Worm (Caenorhabditis elegans) whole organism, L4 larva: Measurements from ENCODE around the gene F01F1.11.
A peak's percentile ranks its signal among the peaks of the same experiment; 100 is the strongest.

Experiments used
- D1046.2 ChIP-seq: fragments of 200-800 bp; sonication (Bioruptor generic); IDR thresholded peaks from 2 replicates; pipeline ENCODE4 v1.3.6; 2022; ENCODE audit warnings: missing genetic modification characterization, missing compliant biosample characterization
- F26F4.8 ChIP-seq: fragments of 200-800 bp; sonication (Bioruptor generic); conservative IDR thresholded peaks from 2 replicates; pipeline ENCODE4 v1.3.6; 2022; ENCODE audit warnings: missing genetic modification characterization, missing compliant biosample characterization
- F37D6.2 ChIP-seq: sonication (generic microtip); optimal IDR thresholded peaks from 2 replicates; lab custom pipeline; 2016; ENCODE audit warnings: mild to moderate bottlenecking, missing genetic modification characterization, missing compliant biosample characterization
- F44E2.7 ChIP-seq: fragments of 200-800 bp; sonication (Bioruptor generic); IDR thresholded peaks from 2 replicates; pipeline ENCODE4 v2.1.2; 2022; ENCODE audit warnings: missing genetic modification characterization, missing compliant biosample characterization
- F49E8.2 ChIP-seq: sonication (generic microtip); optimal IDR thresholded peaks from 2 replicates; lab custom pipeline; 2016; ENCODE audit warnings: missing compliant biosample characterization, mild to moderate bottlenecking, missing genetic modification characterization, borderline replicate concordance
- R02D3.7 ChIP-seq: fragments of 150-350 bp; sonication (generic microtip); optimal IDR thresholded peaks from 3 replicates; lab custom pipeline; 2014; ENCODE audit warnings: missing biosample characterization, missing genetic modification characterization
- Y75B8A.6 ChIP-seq: fragments of 200-800 bp; sonication (Bioruptor generic); IDR thresholded peaks from 2 replicates; pipeline ENCODE4 v1.3.6; 2022; ENCODE audit warnings: missing genetic modification reagents, missing genetic modification characterization, missing compliant biosample characterization
- ZK337.2 ChIP-seq: fragments of 200-800 bp; sonication (Bioruptor generic); IDR thresholded peaks from 2 replicates; pipeline ENCODE4 v1.3.6; 2022; ENCODE audit warnings: missing genetic modification reagents, missing genetic modification characterization, missing compliant biosample characterization
- arid-1 ChIP-seq: fragments of 200-800 bp; sonication (Bioruptor generic); conservative IDR thresholded peaks from 2 replicates; pipeline ENCODE4 v1.3.6; 2022; ENCODE audit warnings: missing genetic modification reagents, missing genetic modification characterization, missing compliant biosample characterization
- ceh-44 ChIP-seq: fragments of 200-800 bp; sonication (Bioruptor generic); IDR thresholded peaks from 2 replicates; pipeline ENCODE4 v1.3.6; 2022; ENCODE audit warnings: missing genetic modification reagents, missing genetic modification characterization, missing compliant biosample characterization
- ceh-62 ChIP-seq: sonication (generic microtip); optimal IDR thresholded peaks from 2 replicates; lab custom pipeline; 2017; ENCODE audit warnings: missing biosample characterization, missing genetic modification characterization
- ces-1 ChIP-seq: fragments of 150-350 bp; sonication (generic microtip); optimal IDR thresholded peaks from 4 replicates; lab custom pipeline; 2014; ENCODE audit warnings: missing biosample characterization, missing genetic modification reagents, missing genetic modification characterization
- daf-16 ChIP-seq, 3 experiments: sonication (generic microtip); optimal IDR thresholded peaks; 2 replicates each; lab custom pipeline; 2016 to 2017; ENCODE audit warnings: missing genetic modification characterization in 3 of 3, missing genetic modification reagents in 3 of 3, mild to moderate bottlenecking in 2 of 3, missing compliant biosample characterization in 2 of 3, missing biosample characterization in 1 of 3, moderate library complexity in 1 of 3
- daf-8 ChIP-seq: fragments of 200-800 bp; sonication (Bioruptor generic); IDR thresholded peaks from 2 replicates; pipeline ENCODE4 v1.3.6; 2022; ENCODE audit warnings: missing genetic modification characterization, missing compliant biosample characterization
- dmd-6 ChIP-seq: fragments of 200-800 bp; sonication (Bioruptor generic); IDR thresholded peaks from 2 replicates; pipeline ENCODE4 v1.3.6; 2022; ENCODE audit warnings: missing genetic modification reagents, missing genetic modification characterization, missing compliant biosample characterization
- dmd-9 ChIP-seq: fragments of 200-800 bp; sonication (Bioruptor generic); IDR thresholded peaks from 2 replicates; pipeline ENCODE4 v1.3.6; 2022; ENCODE audit warnings: missing genetic modification reagents, missing genetic modification characterization, missing compliant biosample characterization
- dpl-1 ChIP-seq: fragments of 150-350 bp; optimal IDR thresholded peaks from 2 replicates; lab custom pipeline; 2014; ENCODE audit warnings: missing biosample characterization, missing genetic modification reagents, missing genetic modification characterization
- duxl-1 ChIP-seq: sonication (generic microtip); optimal IDR thresholded peaks from 2 replicates; lab custom pipeline; 2016; ENCODE audit warnings: mild to moderate bottlenecking, missing genetic modification characterization, moderate library complexity, missing compliant biosample characterization; ENCODE audit not compliant: poor library complexity
- dve-1 ChIP-seq: sonication (generic microtip); optimal IDR thresholded peaks from 2 replicates; lab custom pipeline; 2017; ENCODE audit warnings: antibody characterized with exemption, mild to moderate bottlenecking, missing genetic modification characterization, missing compliant biosample characterization; ENCODE audit not compliant: insufficient read depth
- egl-43 ChIP-seq: fragments of 200-800 bp; sonication (Bioruptor generic); IDR thresholded peaks from 2 replicates; pipeline ENCODE4 v1.3.6; 2022; ENCODE audit warnings: missing genetic modification reagents, missing genetic modification characterization, missing compliant biosample characterization
- fkh-10 ChIP-seq: fragments of 150-350 bp; optimal IDR thresholded peaks from 2 replicates; lab custom pipeline; 2014; ENCODE audit warnings: missing biosample characterization, missing genetic modification reagents, missing genetic modification characterization
- hif-1 ChIP-seq, 2 experiments: sonication (generic microtip); optimal IDR thresholded peaks; 2 replicates each; lab custom pipeline; 2016 to 2017; ENCODE audit warnings: missing compliant biosample characterization in 2 of 2, missing genetic modification characterization in 2 of 2, missing genetic modification reagents in 2 of 2, missing genotype in 2 of 2, mild to moderate bottlenecking in 1 of 2
- hmg-1.1 ChIP-seq: fragments of 200-800 bp; sonication (Bioruptor generic); IDR thresholded peaks from 2 replicates; pipeline ENCODE4 v1.3.6; 2022; ENCODE audit warnings: missing genetic modification reagents, missing genetic modification characterization, missing compliant biosample characterization
- jun-1 ChIP-seq: fragments of 150-350 bp; optimal IDR thresholded peaks from 2 replicates; lab custom pipeline; 2014; ENCODE audit warnings: missing biosample characterization, missing genetic modification reagents, missing genetic modification characterization
- lin-13 ChIP-seq: fragments of 150-350 bp; optimal IDR thresholded peaks from 2 replicates; lab custom pipeline; 2014; ENCODE audit warnings: missing biosample characterization, missing genetic modification reagents, missing genetic modification characterization
- lin-15B ChIP-seq: fragments of 150-350 bp; sonication (generic microtip); optimal IDR thresholded peaks from 3 replicates; lab custom pipeline; 2014; ENCODE audit warnings: missing biosample characterization, missing genetic modification characterization
- lin-29 ChIP-seq: fragments of 200-800 bp; sonication (Bioruptor generic); IDR thresholded peaks from 2 replicates; pipeline ENCODE4 v1.3.6; 2022; ENCODE audit warnings: missing genetic modification reagents, missing genetic modification characterization, missing compliant biosample characterization
- lin-38 ChIP-seq: fragments of 200-800 bp; sonication (Bioruptor generic); IDR thresholded peaks from 2 replicates; pipeline ENCODE4 v1.3.6; 2022; ENCODE audit warnings: missing genetic modification reagents, missing genetic modification characterization, missing compliant biosample characterization
- madf-9 ChIP-seq: fragments of 200-800 bp; sonication (Bioruptor generic); conservative IDR thresholded peaks from 2 replicates; pipeline ENCODE4 v1.3.6; 2022; ENCODE audit warnings: missing genetic modification reagents, missing genetic modification characterization, missing compliant biosample characterization
- mdl-1 ChIP-seq, 2 experiments: fragments of 150-350 bp in 1 of 2; sonication (generic microtip) in 1 of 2; optimal IDR thresholded peaks; 2 replicates each; lab custom pipeline; 2014 to 2017; ENCODE audit warnings: missing biosample characterization in 2 of 2, missing genetic modification characterization in 2 of 2
- mep-1 ChIP-seq: fragments of 150-350 bp; sonication (generic microtip); optimal IDR thresholded peaks from 3 replicates; lab custom pipeline; 2014; ENCODE audit warnings: missing biosample characterization, missing genetic modification characterization
- mes-2 ChIP-seq: sonication (generic microtip); optimal IDR thresholded peaks from 2 replicates; lab custom pipeline; 2016; ENCODE audit warnings: missing genotype, mild to moderate bottlenecking, missing genetic modification characterization, missing compliant biosample characterization; ENCODE audit not compliant: poor library complexity, severe bottlenecking
- mxl-2 ChIP-seq: fragments of 200-800 bp; sonication (Bioruptor generic); conservative IDR thresholded peaks from 2 replicates; pipeline ENCODE4 v1.3.6; 2022; ENCODE audit warnings: missing genetic modification reagents, missing genetic modification characterization, missing compliant biosample characterization
- nhr-10 ChIP-seq: fragments of 150-350 bp; optimal IDR thresholded peaks from 2 replicates; lab custom pipeline; 2014; ENCODE audit warnings: missing biosample characterization, missing genetic modification characterization
- nhr-111 ChIP-seq: fragments of 200-800 bp; sonication (Bioruptor generic); optimal IDR thresholded peaks from 2 replicates; lab custom pipeline; 2018; ENCODE audit warnings: mild to moderate bottlenecking, missing genetic modification characterization, missing compliant biosample characterization
- nhr-25 ChIP-seq: sonication (generic microtip); optimal IDR thresholded peaks from 2 replicates; lab custom pipeline; 2017; ENCODE audit warnings: missing genetic modification characterization, mild to moderate bottlenecking, missing compliant biosample characterization, antibody characterized with exemption, moderate library complexity, borderline replicate concordance; ENCODE audit not compliant: insufficient read depth
- nhr-28 ChIP-seq: fragments of 150-350 bp; optimal IDR thresholded peaks from 2 replicates; lab custom pipeline; 2014; ENCODE audit warnings: missing biosample characterization, missing genetic modification characterization
- nhr-76 ChIP-seq: fragments of 150-350 bp; optimal IDR thresholded peaks from 2 replicates; lab custom pipeline; 2014; ENCODE audit warnings: missing biosample characterization, missing genetic modification characterization
- php-3 ChIP-seq: fragments of 200-800 bp; sonication (Bioruptor generic); IDR thresholded peaks from 2 replicates; pipeline ENCODE4 v1.3.6; 2022; ENCODE audit warnings: missing genetic modification reagents, missing genetic modification characterization, missing compliant biosample characterization
- rbr-2 ChIP-seq: sonication (generic microtip); optimal IDR thresholded peaks from 2 replicates; lab custom pipeline; 2016; ENCODE audit warnings: missing genotype, missing genetic modification characterization, missing compliant biosample characterization
- saeg-2 ChIP-seq: fragments of 200-800 bp; sonication (Bioruptor generic); IDR thresholded peaks from 2 replicates; pipeline ENCODE4 v1.3.6; 2022; ENCODE audit warnings: missing genetic modification reagents, missing genetic modification characterization, missing compliant biosample characterization
- set-16 ChIP-seq: fragments of 200-800 bp; sonication (Bioruptor generic); IDR thresholded peaks from 2 replicates; pipeline ENCODE4 v1.3.6; 2022; ENCODE audit warnings: missing genetic modification reagents, missing genetic modification characterization, missing compliant biosample characterization
- snpc-1.2 ChIP-seq: fragments of 200-800 bp; sonication (Bioruptor generic); IDR thresholded peaks from 2 replicates; pipeline ENCODE4 v1.3.6; 2022; ENCODE audit warnings: missing genetic modification reagents, missing genetic modification characterization, missing compliant biosample characterization
- tag-97 ChIP-seq: fragments of 200-800 bp; sonication (Bioruptor generic); IDR thresholded peaks from 2 replicates; pipeline ENCODE4 v1.3.6; 2022; ENCODE audit warnings: missing genetic modification characterization, missing compliant biosample characterization
- tra-1 ChIP-seq: fragments of 200-800 bp; sonication (Bioruptor generic); IDR thresholded peaks from 2 replicates; pipeline ENCODE4 v1.3.6; 2022; ENCODE audit warnings: missing genetic modification reagents, missing genetic modification characterization, missing compliant biosample characterization
- unc-130 ChIP-seq: sonication (generic microtip); optimal IDR thresholded peaks from 2 replicates; lab custom pipeline; 2016; ENCODE audit warnings: missing genetic modification reagents, missing genetic modification characterization, missing compliant biosample characterization
- vab-7 ChIP-seq: fragments of 200-800 bp; sonication (Bioruptor generic); IDR thresholded peaks from 2 replicates; pipeline ENCODE4 v1.3.6; 2022; ENCODE audit warnings: missing genetic modification reagents, missing genetic modification characterization, missing compliant biosample characterization
- zfp-2 ChIP-seq: sonication (generic microtip); optimal IDR thresholded peaks from 2 replicates; lab custom pipeline; 2016; ENCODE audit warnings: mild to moderate bottlenecking, missing genetic modification characterization, missing compliant biosample characterization
- zfp-3 ChIP-seq: fragments of 200-800 bp; sonication (Bioruptor generic); conservative IDR thresholded peaks from 2 replicates; pipeline ENCODE4 v1.3.6; 2022; ENCODE audit warnings: missing genetic modification reagents, missing genetic modification characterization, missing compliant biosample characterization
- ztf-7 ChIP-seq: fragments of 150-350 bp; optimal IDR thresholded peaks from 2 replicates; lab custom pipeline; 2014; ENCODE audit warnings: missing biosample characterization, missing genetic modification characterization

F01F1.11 gene

DNA sequence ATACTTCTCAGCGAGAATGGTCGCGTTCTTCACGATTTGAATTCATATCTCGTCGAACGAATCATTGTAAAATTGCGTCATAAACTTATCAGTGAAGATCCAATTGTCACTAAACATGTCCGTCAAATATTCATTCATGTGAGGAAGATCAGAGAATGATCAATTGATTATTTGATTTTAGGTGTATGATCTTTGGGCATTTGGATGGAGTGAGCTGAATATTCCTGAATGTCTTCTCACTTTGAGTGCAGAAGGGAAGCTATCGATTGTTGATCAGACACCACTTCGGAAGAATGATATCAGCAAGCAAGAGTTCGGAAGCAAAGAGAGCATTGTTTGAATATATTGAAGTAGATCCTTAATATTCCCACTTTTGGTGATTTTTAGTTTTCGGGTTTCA lies 2.6 kb upstream of the F01F1.11 start (continued):
- TF ChIP-seq F26F4.8 (GFP tag; lab: Robert Waterston, UW) = no peak
- no peak for TF ChIP-seq F37D6.2 (tag; lab: Kevin White, UChicago)
- TF ChIP-seq ces-1 = no peak
- TF ChIP-seq mxl-2 = no peak
- no peak for TF ChIP-seq php-3
- TF ChIP-seq R02D3.7 (tag; lab: Kevin White, UChicago) = no peak
- no peak for TF ChIP-seq hmg-1.1 (GFP tag; lab: Robert Waterston, UW)
- peak; percentile 64 for TF ChIP-seq nhr-10 (tag; lab: Kevin White, UChicago)
- peak; percentile 42 for TF ChIP-seq mes-2 (tag; lab: Kevin White, UChicago)
- TF ChIP-seq arid-1 (GFP tag; lab: Robert Waterston, UW) = no peak
- peak; percentile 96 for TF ChIP-seq dve-1 (tag; lab: Kevin White, UChicago)
- no peak for TF ChIP-seq madf-9 (GFP tag; lab: Robert Waterston, UW)
- no peak for TF ChIP-seq duxl-1 (tag; lab: Kevin White, UChicago)
- TF ChIP-seq unc-130 (GFP tag; lab: Kevin White, UChicago) = no peak
- TF ChIP-seq dpl-1 = peak; percentile 11
- TF ChIP-seq D1046.2 = no peak
- TF ChIP-seq set-16 = no peak
- TF ChIP-seq ceh-44 (GFP tag; lab: Robert Waterston, UW) = no peak
- TF ChIP-seq daf-16 (GFP tag; optimal IDR thresholded peaks at IDR 0.05; lab: Kevin White, UChicago) = no peak
- peak; percentile 58 for TF ChIP-seq daf-16 (tag; optimal IDR thresholded peaks at IDR 0.05; lab: Kevin White, UChicago)
- no peak for TF ChIP-seq saeg-2 (GFP tag; lab: Robert Waterston, UW)
- TF ChIP-seq tag-97 = no peak
- TF ChIP-seq lin-29 (GFP tag; lab: Robert Waterston, UW) = no peak
- no peak for TF ChIP-seq snpc-1.2 (GFP tag; lab: Robert Waterston, UW)
- TF ChIP-seq dmd-9 (GFP tag; lab: Robert Waterston, UW) = no peak
- peak in 1 of 2 experiments; percentile 31 for TF ChIP-seq mdl-1 (tag; optimal IDR thresholded peaks at IDR 0.05; lab: Kevin White, UChicago)
- no peak for TF ChIP-seq ceh-62
- TF ChIP-seq dmd-6 (GFP tag; lab: Robert Waterston, UW) = peak; percentile 58
- TF ChIP-seq Y75B8A.6 (GFP tag; lab: Robert Waterston, UW) = peak; percentile 68
- no peak for TF ChIP-seq zfp-2
- TF ChIP-seq egl-43 (GFP tag; lab: Robert Waterston, UW) = no peak
- no peak for TF ChIP-seq jun-1
- TF ChIP-seq lin-15B (tag; lab: Kevin White, UChicago) = no peak
- no peak for TF ChIP-seq fkh-10 (GFP tag; lab: Kevin White, UChicago)
- no peak for TF ChIP-seq ZK337.2 (GFP tag; lab: Robert Waterston, UW)
- peak; percentile 40 for TF ChIP-seq lin-13 (GFP tag; lab: Kevin White, UChicago)
- TF ChIP-seq F44E2.7 (GFP tag; lab: Robert Waterston, UW) = no peak
- no peak for TF ChIP-seq vab-7 (GFP tag; lab: Robert Waterston, UW)
- TF ChIP-seq lin-38 (GFP tag; lab: Robert Waterston, UW) = peak; percentile 40; the same call in 1 of the 2 replicates
- no peak for TF ChIP-seq nhr-28 (tag; lab: Kevin White, UChicago)
- no peak; the same call in 1 of the 2 replicates for TF ChIP-seq zfp-3
- TF ChIP-seq nhr-25 (tag; lab: Kevin White, UChicago) = peak; percentile 85
- TF ChIP-seq ztf-7 (tag; lab: Kevin White, UChicago) = no peak
- TF ChIP-seq hif-1 (tag; optimal IDR thresholded peaks at IDR 0.05; lab: Kevin White, UChicago) = no peak
- TF ChIP-seq nhr-111 (GFP tag; lab: Kevin White, UChicago) = no peak
- no peak for TF ChIP-seq rbr-2 (tag; lab: Kevin White, UChicago)
- TF ChIP-seq tra-1 = no peak
- no peak for TF ChIP-seq daf-8
- TF ChIP-seq nhr-76 (tag; lab: Kevin White, UChicago) = no peak
- peak; percentile 80 for TF ChIP-seq mep-1 (tag; lab: Kevin White, UChicago)
- TF ChIP-seq F49E8.2 (tag; lab: Kevin White, UChicago) = no peak
